Fruit fly (Drosophila melanogaster) whole organism, embryonic: Measurements from ENCODE around the gene CG7101.

Source experiments
- ATbp ChIP-seq: fragments of 200-800 bp; sonication (Bioruptor generic); optimal IDR thresholded peaks from 2 replicates; lab custom pipeline; 2017; ENCODE audit warnings: missing biosample characterization, mild to moderate bottlenecking, missing genetic modification characterization, missing genetic modification reagents
- CG10366 ChIP-seq: fragments of 200-800 bp; sonication (Bioruptor generic); IDR thresholded peaks from 2 replicates; pipeline ENCODE4 v1.3.6; 2022; ENCODE audit warnings: missing biosample characterization, missing genetic modification characterization
- CG10565 ChIP-seq: fragments of 200-800 bp; sonication (Bioruptor generic); optimal IDR thresholded peaks from 3 replicates; lab custom pipeline; 2016; ENCODE audit warnings: missing biosample characterization, mild to moderate bottlenecking, missing genetic modification characterization
- CG12071 ChIP-seq: fragments of 200-800 bp; sonication (Bioruptor generic); optimal IDR thresholded peaks from 3 replicates; lab custom pipeline; 2018; ENCODE audit warnings: missing biosample characterization, mild to moderate bottlenecking, missing genetic modification characterization
- CG13894 ChIP-seq: fragments of 200-800 bp; sonication (Bioruptor generic); optimal IDR thresholded peaks from 3 replicates; lab custom pipeline; 2018; ENCODE audit warnings: missing biosample characterization, mild to moderate bottlenecking, missing genetic modification characterization, moderate library complexity
- CG15269 ChIP-seq: fragments of 200-800 bp; sonication (Bioruptor generic); optimal IDR thresholded peaks from 2 replicates; lab custom pipeline; 2018; ENCODE audit warnings: missing biosample characterization, mild to moderate bottlenecking, missing genetic modification characterization, moderate library complexity
- CG15479 ChIP-seq: fragments of 200-800 bp; sonication (Bioruptor generic); optimal IDR thresholded peaks from 3 replicates; lab custom pipeline; 2019; ENCODE audit warnings: missing biosample characterization, mild to moderate bottlenecking, missing genetic modification characterization, moderate library complexity
- CG1602 ChIP-seq: fragments of 200-800 bp; sonication (Bioruptor generic); optimal IDR thresholded peaks from 3 replicates; lab custom pipeline; 2016; ENCODE audit warnings: missing biosample characterization, missing genetic modification characterization
- CG17612 ChIP-seq: fragments of 200-800 bp; sonication (Bioruptor generic); IDR thresholded peaks from 2 replicates; pipeline ENCODE4 v1.3.6; 2022; ENCODE audit warnings: missing biosample characterization, missing genetic modification characterization
- CG17912 ChIP-seq: fragments of 200-800 bp; sonication (Bioruptor generic); optimal IDR thresholded peaks from 2 replicates; lab custom pipeline; 2018; ENCODE audit warnings: missing biosample characterization, mild to moderate bottlenecking, missing genetic modification characterization
- CG2199 ChIP-seq: fragments of 200-800 bp; sonication (Bioruptor generic); IDR thresholded peaks from 3 replicates; pipeline ENCODE4 v1.3.6; 2022; ENCODE audit warnings: missing biosample characterization, missing genetic modification characterization
- CG2889 ChIP-seq: fragments of 200-800 bp; sonication (Bioruptor generic); IDR thresholded peaks from 3 replicates; pipeline ENCODE4 v1.3.6; 2022; ENCODE audit warnings: missing biosample characterization, missing genetic modification characterization
- CG30403 ChIP-seq: fragments of 200-800 bp; sonication (Bioruptor generic); optimal IDR thresholded peaks from 3 replicates; lab custom pipeline; 2016; ENCODE audit warnings: missing biosample characterization, missing genetic modification characterization
- CG31365 ChIP-seq: fragments of 200-800 bp; sonication (Bioruptor generic); optimal IDR thresholded peaks from 2 replicates; lab custom pipeline; 2018; ENCODE audit warnings: missing biosample characterization, mild to moderate bottlenecking, missing genetic modification characterization
- CG33557 ChIP-seq: fragments of 200-800 bp; sonication (Bioruptor generic); optimal IDR thresholded peaks from 2 replicates; lab custom pipeline; 2019; ENCODE audit warnings: missing biosample characterization, mild to moderate bottlenecking, missing genetic modification characterization, moderate library complexity
- CG3847 ChIP-seq: fragments of 200-800 bp; sonication (Bioruptor generic); IDR thresholded peaks from 2 replicates; pipeline ENCODE4 v1.3.6; 2022; ENCODE audit warnings: missing biosample characterization, missing genetic modification characterization
- CG4328 ChIP-seq: fragments of 200-800 bp; sonication (Bioruptor generic); optimal IDR thresholded peaks from 3 replicates; lab custom pipeline; 2017; ENCODE audit warnings: missing biosample characterization, missing genetic modification reagents, missing genetic modification characterization
- CG4730 ChIP-seq: fragments of 200-800 bp; sonication (Bioruptor generic); IDR thresholded peaks from 2 replicates; pipeline ENCODE4 v1.3.6; 2022; ENCODE audit warnings: missing biosample characterization, missing genetic modification characterization
- CG7271 ChIP-seq: fragments of 200-800 bp; sonication (Bioruptor generic); optimal IDR thresholded peaks from 2 replicates; lab custom pipeline; 2018; ENCODE audit warnings: missing biosample characterization, mild to moderate bottlenecking, missing genetic modification characterization, moderate library complexity
- CG7357 ChIP-seq: fragments of 200-800 bp; sonication (Bioruptor generic); IDR thresholded peaks from 3 replicates; pipeline ENCODE4 v1.3.6; 2022; ENCODE audit warnings: missing biosample characterization, missing genetic modification characterization
- CG8478 ChIP-seq: fragments of >200 bp; optimal IDR thresholded peaks from 2 replicates; lab custom pipeline; 2018
- CG9437 ChIP-seq: fragments of 200-800 bp; sonication (Bioruptor generic); optimal IDR thresholded peaks from 2 replicates; lab custom pipeline; 2018; ENCODE audit warnings: missing biosample characterization, mild to moderate bottlenecking, missing genetic modification characterization
- CoRest ChIP-seq: fragments of 200-800 bp; sonication (Bioruptor generic); optimal IDR thresholded peaks from 3 replicates; lab custom pipeline; 2018; ENCODE audit warnings: missing biosample characterization, mild to moderate bottlenecking, missing genetic modification characterization, moderate library complexity
- D19B ChIP-seq: fragments of 200-800 bp; sonication (Bioruptor generic); optimal IDR thresholded peaks from 2 replicates; lab custom pipeline; 2017; ENCODE audit warnings: missing biosample characterization, mild to moderate bottlenecking, missing genetic modification characterization
- Dip2 ChIP-seq: fragments of 200-800 bp; sonication (Bioruptor generic); IDR thresholded peaks from 2 replicates; pipeline ENCODE4 v1.3.6; 2022; ENCODE audit warnings: missing biosample characterization, missing genetic modification characterization
- Fer2 ChIP-seq: fragments of 200-800 bp; sonication (Bioruptor generic); optimal IDR thresholded peaks from 2 replicates; lab custom pipeline; 2018; ENCODE audit warnings: missing biosample characterization, mild to moderate bottlenecking, missing genetic modification characterization, moderate library complexity
- Myb ChIP-seq: fragments of 200-800 bp; sonication (Bioruptor generic); optimal IDR thresholded peaks from 2 replicates; lab custom pipeline; 2016; ENCODE audit warnings: missing biosample characterization, missing genetic modification characterization
- Rx ChIP-seq: fragments of 200-800 bp; sonication (Bioruptor generic); IDR thresholded peaks from 2 replicates; pipeline ENCODE4 v1.3.6; 2022; ENCODE audit warnings: missing biosample characterization, missing genetic modification characterization
- bcd ChIP-seq: fragments of 200-800 bp; sonication (Bioruptor generic); optimal IDR thresholded peaks from 2 replicates; lab custom pipeline; 2017; ENCODE audit warnings: missing biosample characterization, mild to moderate bottlenecking, missing genetic modification characterization
- chif ChIP-seq, 2 experiments: fragments of 200-800 bp; sonication (Bioruptor generic); optimal IDR thresholded peaks; 3 replicates each; lab custom pipeline; 2016; ENCODE audit warnings: missing biosample characterization in 2 of 2, missing genetic modification characterization in 2 of 2
- corto ChIP-seq: fragments of 200-800 bp; sonication (Bioruptor generic); optimal IDR thresholded peaks from 2 replicates; lab custom pipeline; 2016; ENCODE audit warnings: missing biosample characterization, mild to moderate bottlenecking, missing genetic modification characterization, moderate library complexity
- crc ChIP-seq: fragments of 200-800 bp; sonication (Bioruptor generic); optimal IDR thresholded peaks from 2 replicates; lab custom pipeline; 2016; ENCODE audit warnings: missing biosample characterization, missing genetic modification characterization
- croc ChIP-seq: fragments of 200-800 bp; sonication (Bioruptor generic); conservative IDR thresholded peaks from 3 replicates; pipeline ENCODE4 v1.3.6; 2022; ENCODE audit warnings: missing biosample characterization, missing genetic modification characterization
- da ChIP-seq: fragments of 200-800 bp; sonication (Bioruptor generic); optimal IDR thresholded peaks from 2 replicates; lab custom pipeline; 2016; ENCODE audit warnings: missing biosample characterization, missing genetic modification characterization
- dan ChIP-seq: fragments of 200-800 bp; sonication (Bioruptor generic); IDR thresholded peaks from 2 replicates; pipeline ENCODE4 v1.3.6; 2022; ENCODE audit warnings: missing biosample characterization, missing genetic modification characterization
- dm ChIP-seq: fragments of 200-800 bp; sonication (Bioruptor generic); optimal IDR thresholded peaks from 3 replicates; lab custom pipeline; 2016; ENCODE audit warnings: missing biosample characterization, missing genetic modification characterization
- esg ChIP-seq: fragments of 200-800 bp; sonication (Bioruptor generic); conservative IDR thresholded peaks from 2 replicates; pipeline ENCODE4 v1.3.6; 2022; ENCODE audit warnings: missing biosample characterization, missing genetic modification characterization
- exex ChIP-seq: fragments of 200-800 bp; sonication (Bioruptor generic); optimal IDR thresholded peaks from 4 replicates; lab custom pipeline; 2018; ENCODE audit warnings: missing biosample characterization, mild to moderate bottlenecking, missing genetic modification characterization, moderate library complexity
- gce ChIP-seq: fragments of 200-800 bp; sonication (Bioruptor generic); IDR thresholded peaks from 3 replicates; pipeline ENCODE4 v1.3.6; 2022; ENCODE audit warnings: missing biosample characterization, missing genetic modification characterization
- ham ChIP-seq: fragments of 200-800 bp; sonication (Bioruptor generic); IDR thresholded peaks from 2 replicates; pipeline ENCODE4 v1.3.6; 2022; ENCODE audit warnings: missing biosample characterization, missing genetic modification characterization
- ken ChIP-seq: fragments of 200-800 bp; sonication (Bioruptor generic); IDR thresholded peaks from 3 replicates; pipeline ENCODE4 v1.3.6; 2022; ENCODE audit warnings: missing biosample characterization, missing genetic modification characterization
- lbe ChIP-seq: fragments of 200-800 bp; sonication (Bioruptor generic); optimal IDR thresholded peaks from 2 replicates; lab custom pipeline; 2016; ENCODE audit warnings: missing biosample characterization, mild to moderate bottlenecking, missing genetic modification characterization
- nmo ChIP-seq: fragments of 200-800 bp; sonication (Bioruptor generic); optimal IDR thresholded peaks from 2 replicates; lab custom pipeline; 2018; ENCODE audit warnings: missing biosample characterization, mild to moderate bottlenecking, missing genetic modification characterization, moderate library complexity
- org-1 ChIP-seq: fragments of 200-800 bp; sonication (Bioruptor generic); optimal IDR thresholded peaks from 2 replicates; lab custom pipeline; 2017; ENCODE audit warnings: missing biosample characterization, missing genetic modification characterization
- psq ChIP-seq: fragments of 200-800 bp; sonication (Bioruptor generic); optimal IDR thresholded peaks from 2 replicates; lab custom pipeline; 2017; ENCODE audit warnings: missing biosample characterization, missing genetic modification characterization
- scrt ChIP-seq: fragments of 200-800 bp; sonication (Bioruptor generic); optimal IDR thresholded peaks from 2 replicates; lab custom pipeline; 2018; ENCODE audit warnings: missing biosample characterization, mild to moderate bottlenecking, missing genetic modification characterization, moderate library complexity
- sens ChIP-seq: fragments of 200-800 bp; sonication (Bioruptor generic); peaks from one replicate; lab custom pipeline; 2016; ENCODE audit warnings: missing biosample characterization, missing genetic modification characterization
- stc ChIP-seq: fragments of 200-800 bp; sonication (Bioruptor generic); IDR thresholded peaks from 2 replicates; pipeline ENCODE4 v1.3.6; 2022; ENCODE audit warnings: missing biosample characterization, missing genetic modification characterization
- sug ChIP-seq: fragments of 200-800 bp; optimal IDR thresholded peaks from 2 replicates; lab custom pipeline; 2019; ENCODE audit warnings: missing biosample characterization, mild to moderate bottlenecking, missing genetic modification characterization, moderate library complexity
- zf30C ChIP-seq: fragments of 200-800 bp; sonication (Bioruptor generic); optimal IDR thresholded peaks from 3 replicates; lab custom pipeline; 2018; ENCODE audit warnings: missing biosample characterization, mild to moderate bottlenecking, missing genetic modification characterization

The CG7101 gene

DNA sequence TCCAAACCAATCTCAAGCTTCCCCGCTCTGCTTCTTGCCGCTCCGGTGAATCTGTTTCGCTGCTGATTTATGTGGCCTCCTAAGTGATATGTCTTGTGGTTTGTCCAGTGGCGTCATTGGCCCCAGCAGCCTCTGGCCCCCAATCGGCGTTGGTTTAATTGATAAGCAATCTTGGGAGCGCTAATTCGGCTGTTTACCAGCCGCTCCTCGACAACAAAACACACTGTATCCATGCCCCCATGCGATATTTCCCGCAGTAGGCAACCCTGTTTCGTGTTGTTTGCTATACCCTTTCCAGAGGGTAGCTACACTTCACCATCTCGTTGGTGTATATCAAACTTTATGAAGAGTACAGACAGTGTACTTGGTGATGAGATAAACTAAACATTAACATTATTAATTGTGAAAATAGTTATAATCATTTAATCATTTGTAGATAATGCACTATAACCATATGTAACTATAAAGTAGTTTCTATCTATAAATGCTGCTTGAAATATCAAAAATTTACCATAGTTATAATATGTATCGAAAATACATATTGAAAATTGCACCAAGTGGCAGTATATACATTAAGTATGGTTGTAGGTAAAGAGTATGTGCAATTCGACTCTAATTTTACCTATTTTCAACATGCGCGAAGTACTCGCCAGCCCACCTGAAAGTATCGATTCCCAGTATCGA is 18.1 kb downstream of the CG7101 start, which contains the start of gene shop (continued):
- TF ChIP-seq CG3847 (GFP tag; lab: Robert Waterston, UW): peak; percentile 86
- peak; percentile 65 for TF ChIP-seq scrt (GFP tag; lab: Kevin White, UChicago)
- TF ChIP-seq stc (GFP tag; lab: Robert Waterston, UW): peak; percentile 52
- 0 out of 2 replicates have a peak, but pooled peaks have one; percentile 51 for TF ChIP-seq CG17612 (GFP tag; lab: Robert Waterston, UW)
- no peak for TF ChIP-seq CG15479
- TF ChIP-seq CG4328: peak; percentile 71
- peak; percentile 60; the same call in 1 of the 3 replicates for TF ChIP-seq ken (GFP tag; lab: Robert Waterston, UW)
- peak; percentile 64 for TF ChIP-seq lbe (GFP tag; lab: Kevin White, UChicago)
- peak; percentile 4 for TF ChIP-seq CG7271 (tag; lab: Kevin White, UChicago)
- peak; percentile 31 for TF ChIP-seq psq (GFP tag; lab: Kevin White, UChicago)
- peak; percentile 67 for TF ChIP-seq CG10366 (GFP tag; lab: Robert Waterston, UW)
- peak; percentile 95 for TF ChIP-seq CoRest (tag; lab: Kevin White, UChicago)
- peak; percentile 68 for TF ChIP-seq CG33557 (GFP tag; lab: Kevin White, UChicago)
- peak; percentile 89 for TF ChIP-seq CG15269 (tag; lab: Kevin White, UChicago)
- TF ChIP-seq dm (GFP tag; lab: Kevin White, UChicago): peak; percentile 73
- TF ChIP-seq org-1 (GFP tag; lab: Kevin White, UChicago): peak; percentile 80
- TF ChIP-seq exex (tag; lab: Kevin White, UChicago): no peak
- TF ChIP-seq sug (tag; lab: Kevin White, UChicago): peak; percentile 86
- peak; percentile 58 for TF ChIP-seq CG4730
- TF ChIP-seq CG31365 (tag; lab: Kevin White, UChicago): no peak
- peak; percentile 50; the same call in 2 of the 3 replicates for TF ChIP-seq croc
- peak; percentile 72 for TF ChIP-seq CG17912 (GFP tag; lab: Kevin White, UChicago)
- TF ChIP-seq CG1602 (GFP tag; lab: Kevin White, UChicago): peak; percentile 82
- no peak for TF ChIP-seq CG8478
- peak; percentile 95 for TF ChIP-seq CG30403 (GFP tag; lab: Kevin White, UChicago)
- TF ChIP-seq Rx (GFP tag; lab: Robert Waterston, UW): no peak
- TF ChIP-seq gce (GFP tag; lab: Robert Waterston, UW): 0 out of 3 replicates have a peak, but pooled peaks have one; percentile 57
- peak; percentile 77 for TF ChIP-seq esg
- TF ChIP-seq CG2199 (GFP tag; lab: Robert Waterston, UW): no peak
- TF ChIP-seq CG2889 (GFP tag; lab: Robert Waterston, UW): peak; percentile 78
- TF ChIP-seq CG13894 (tag; lab: Kevin White, UChicago): peak; percentile 46
- peak; percentile 81 for TF ChIP-seq ATbp
- TF ChIP-seq Myb (GFP tag; lab: Kevin White, UChicago): peak; percentile 28
- TF ChIP-seq CG10565 (GFP tag; lab: Kevin White, UChicago): peak; percentile 20
- TF ChIP-seq dan (GFP tag; lab: Robert Waterston, UW): no peak
- no peak for TF ChIP-seq Dip2
- peak; percentile 80 for TF ChIP-seq D19B (GFP tag; lab: Kevin White, UChicago)
- no peak for TF ChIP-seq corto (GFP tag; lab: Kevin White, UChicago)
- peak; percentile 90 for TF ChIP-seq CG9437
- peak; percentile 34 to 79 for TF ChIP-seq chif (GFP tag; optimal IDR thresholded peaks at IDR 0.05; lab: Kevin White, UChicago)
- TF ChIP-seq zf30C (GFP tag; lab: Kevin White, UChicago): no peak
- TF ChIP-seq CG7357: peak; percentile 68; the same call in 2 of the 3 replicates
- TF ChIP-seq crc (GFP tag; lab: Kevin White, UChicago): peak; percentile 11
- TF ChIP-seq Fer2 (tag; lab: Kevin White, UChicago): peak; percentile 71
- peak; percentile 91 for TF ChIP-seq sens (GFP tag; lab: Kevin White, UChicago)
- TF ChIP-seq da: no peak
- peak; percentile 58 for TF ChIP-seq CG12071 (GFP tag; lab: Kevin White, UChicago)
- TF ChIP-seq ham (GFP tag; lab: Robert Waterston, UW): no peak
- TF ChIP-seq bcd (GFP tag; lab: Kevin White, UChicago): peak; percentile 86
- TF ChIP-seq nmo: peak; percentile 93
